Worm (Caenorhabditis elegans) whole organism, L3 larva: ENCODE measurements around the gene T04A8.18.

Experiments
- R02D3.7 ChIP-seq: fragments of 150-350 bp; optimal IDR thresholded peaks from 2 replicates; lab custom pipeline; 2014; ENCODE audit warnings: missing biosample characterization, missing genetic modification characterization
- ZK546.5 ChIP-seq: sonication (generic microtip); optimal IDR thresholded peaks from 2 replicates; lab custom pipeline; 2017; ENCODE audit warnings: missing biosample characterization, missing genetic modification characterization
- ama-1 ChIP-seq: fragments of 150-350 bp; optimal IDR thresholded peaks from 2 replicates; lab custom pipeline; 2018
- ceh-16 ChIP-seq: sonication (generic microtip); optimal IDR thresholded peaks from 2 replicates; lab custom pipeline; 2017; ENCODE audit warnings: missing biosample characterization, missing genetic modification characterization
- ceh-28 ChIP-seq: fragments of 150-350 bp; optimal IDR thresholded peaks from 2 replicates; lab custom pipeline; 2014; ENCODE audit warnings: missing biosample characterization, missing genetic modification reagents, missing genetic modification characterization
- ceh-82 ChIP-seq: fragments of 150-350 bp; optimal IDR thresholded peaks from 2 replicates; lab custom pipeline; 2014; ENCODE audit warnings: missing biosample characterization, missing genetic modification characterization
- daf-12 ChIP-seq: fragments of 150-350 bp; optimal IDR thresholded peaks from 2 replicates; lab custom pipeline; 2014; ENCODE audit warnings: missing biosample characterization, missing genetic modification reagents, missing genetic modification characterization
- egl-27 ChIP-seq: sonication (generic microtip); optimal IDR thresholded peaks from 4 replicates; lab custom pipeline; 2017; ENCODE audit warnings: missing biosample characterization, missing genetic modification reagents, missing genetic modification characterization
- egl-5 ChIP-seq: fragments of 150-350 bp; optimal IDR thresholded peaks from 2 replicates; lab custom pipeline; 2017; ENCODE audit warnings: missing biosample characterization, missing genetic modification reagents, missing genetic modification characterization, inconsistent platforms
- elt-1 ChIP-seq: fragments of 150-350 bp; optimal IDR thresholded peaks from 2 replicates; lab custom pipeline; 2014; ENCODE audit warnings: missing biosample characterization, missing genetic modification characterization
- elt-2 ChIP-seq: sonication (generic microtip); optimal IDR thresholded peaks from 2 replicates; lab custom pipeline; 2016; ENCODE audit warnings: missing genetic modification reagents, mild to moderate bottlenecking, missing genetic modification characterization, missing compliant biosample characterization
- elt-3 ChIP-seq, 3 experiments: fragments of 150-350 bp in 1 of 3; sonication (generic microtip) in 2 of 3; optimal IDR thresholded peaks; 2 replicates in 2 of 3; 4 replicates in 1 of 3; lab custom pipeline; 2014 to 2017; ENCODE audit warnings: missing biosample characterization in 3 of 3, missing genetic modification characterization in 3 of 3
- eor-1 ChIP-seq, 2 experiments: fragments of 150-350 bp; optimal IDR thresholded peaks; 2 replicates each; lab custom pipeline; 2014 to 2018; ENCODE audit warnings: missing biosample characterization in 2 of 2, missing genetic modification characterization in 2 of 2
- fkh-10 ChIP-seq: sonication (generic microtip); optimal IDR thresholded peaks from 2 replicates; lab custom pipeline; 2017; ENCODE audit warnings: missing biosample characterization, missing genetic modification reagents, missing genetic modification characterization
- fkh-2 ChIP-seq: fragments of 150-350 bp; optimal IDR thresholded peaks from 2 replicates; lab custom pipeline; 2014; ENCODE audit warnings: missing biosample characterization, missing genetic modification reagents, missing genetic modification characterization
- fos-1 ChIP-seq: fragments of 150-350 bp; optimal IDR thresholded peaks from 2 replicates; lab custom pipeline; 2014; ENCODE audit warnings: missing biosample characterization, missing genetic modification characterization
- jun-1 ChIP-seq: fragments of 150-350 bp; optimal IDR thresholded peaks from 2 replicates; lab custom pipeline; 2014; ENCODE audit warnings: missing biosample characterization, missing genetic modification reagents, missing genetic modification characterization
- lin-15B ChIP-seq: fragments of 150-350 bp; optimal IDR thresholded peaks from 2 replicates; lab custom pipeline; 2014; ENCODE audit warnings: missing biosample characterization, missing genetic modification characterization
- lin-39 ChIP-seq: fragments of 150-350 bp; optimal IDR thresholded peaks from 2 replicates; lab custom pipeline; 2018; ENCODE audit warnings: missing biosample characterization, missing genetic modification reagents, missing genetic modification characterization
- lsy-12 ChIP-seq: sonication (generic microtip); optimal IDR thresholded peaks from 2 replicates; lab custom pipeline; 2016; ENCODE audit warnings: mild to moderate bottlenecking, missing genetic modification characterization, missing compliant biosample characterization
- mdl-1 ChIP-seq: fragments of 150-350 bp; optimal IDR thresholded peaks from 2 replicates; lab custom pipeline; 2014; ENCODE audit warnings: missing biosample characterization, missing genetic modification characterization
- nfya-1 ChIP-seq: sonication (generic microtip); optimal IDR thresholded peaks from 2 replicates; lab custom pipeline; 2017; ENCODE audit warnings: missing genetic modification characterization, mild to moderate bottlenecking, missing compliant biosample characterization, antibody characterized with exemption, moderate library complexity; ENCODE audit not compliant: insufficient read depth
- nhr-12 ChIP-seq: fragments of 150-350 bp; optimal IDR thresholded peaks from 2 replicates; lab custom pipeline; 2014; ENCODE audit warnings: missing biosample characterization, missing genetic modification characterization
- nhr-23 ChIP-seq: fragments of 150-350 bp; optimal IDR thresholded peaks from 2 replicates; lab custom pipeline; 2014; ENCODE audit warnings: missing biosample characterization, missing genetic modification reagents, missing genetic modification characterization
- nhr-237 ChIP-seq: fragments of 150-350 bp; optimal IDR thresholded peaks from 2 replicates; lab custom pipeline; 2014; ENCODE audit warnings: missing biosample characterization, missing genetic modification characterization
- nhr-25 ChIP-seq: sonication (generic microtip); optimal IDR thresholded peaks from 2 replicates; lab custom pipeline; 2017; ENCODE audit warnings: missing biosample characterization, missing genetic modification characterization
- nhr-28 ChIP-seq: fragments of 150-350 bp; optimal IDR thresholded peaks from 2 replicates; lab custom pipeline; 2014; ENCODE audit warnings: missing biosample characterization, missing genetic modification characterization
- nhr-43 ChIP-seq: sonication (generic microtip); optimal IDR thresholded peaks from 2 replicates; lab custom pipeline; 2016; ENCODE audit warnings: mild to moderate bottlenecking, missing genetic modification characterization, missing compliant biosample characterization; ENCODE audit not compliant: poor library complexity, severe bottlenecking
- nhr-76 ChIP-seq: fragments of 150-350 bp; sonication (generic microtip); optimal IDR thresholded peaks from 5 replicates; lab custom pipeline; 2014; ENCODE audit warnings: missing biosample characterization, missing genetic modification characterization
- nhr-77 ChIP-seq: fragments of 150-350 bp; optimal IDR thresholded peaks from 2 replicates; lab custom pipeline; 2014; ENCODE audit warnings: missing biosample characterization, missing genetic modification characterization
- pha-4 ChIP-seq: fragments of 150-350 bp; optimal IDR thresholded peaks from 2 replicates; lab custom pipeline; 2014; ENCODE audit warnings: missing biosample characterization, missing genetic modification reagents, missing genetic modification characterization
- pqm-1 ChIP-seq: fragments of 150-350 bp; optimal IDR thresholded peaks from 2 replicates; lab custom pipeline; 2017; ENCODE audit warnings: missing biosample characterization, missing genetic modification characterization, inconsistent platforms
- skn-1 ChIP-seq: fragments of 150-350 bp; optimal IDR thresholded peaks from 2 replicates; lab custom pipeline; 2014; ENCODE audit warnings: missing biosample characterization, missing genetic modification characterization
- snpc-4 ChIP-seq: fragments of 150-350 bp; optimal IDR thresholded peaks from 2 replicates; lab custom pipeline; 2014; ENCODE audit warnings: missing biosample characterization, missing genetic modification characterization
- tbx-2 ChIP-seq: sonication (generic microtip); optimal IDR thresholded peaks from 2 replicates; lab custom pipeline; 2016; ENCODE audit warnings: mild to moderate bottlenecking, missing genetic modification characterization, missing compliant biosample characterization
- unc-39 ChIP-seq: sonication (generic microtip); optimal IDR thresholded peaks from 4 replicates; lab custom pipeline; 2017; ENCODE audit warnings: missing biosample characterization, missing genetic modification characterization
- zag-1 ChIP-seq: fragments of 150-350 bp; optimal IDR thresholded peaks from 2 replicates; lab custom pipeline; 2014; ENCODE audit warnings: missing biosample characterization, missing genetic modification characterization
- ztf-11 ChIP-seq: fragments of 150-350 bp; optimal IDR thresholded peaks from 2 replicates; lab custom pipeline; 2014; ENCODE audit warnings: missing biosample characterization, missing genetic modification characterization
- ztf-4 ChIP-seq: fragments of 150-350 bp; optimal IDR thresholded peaks from 2 replicates; lab custom pipeline; 2014; ENCODE audit warnings: missing biosample characterization, missing genetic modification characterization

The T04A8.18 gene

ce11 chrIII:4679963-4680484 lies 29.0 kb upstream of the T04A8.18 start, which contains the start of gene srg-11:
Gene srg-11, plus strand, starts transcription at chrIII:4680013.
- TF ChIP-seq pha-4 (tag; lab: Kevin White, UChicago) (no peak), zag-1 (no peak), ZK546.5 (tag; lab: Kevin White, UChicago) (no peak), daf-12 (tag; lab: Kevin White, UChicago) (no peak), tbx-2 (tag; lab: Kevin White, UChicago) (no peak), eor-1 (tag; optimal IDR thresholded peaks at IDR 0.05; lab: Kevin White, UChicago) (no peak), ama-1 (lab: Kevin White, UChicago) (no peak), nfya-1 (tag; lab: Kevin White, UChicago) (no peak), nhr-77 (tag; lab: Kevin White, UChicago) (no peak), unc-39 (tag; lab: Kevin White, UChicago) (no peak), nhr-23 (tag; lab: Kevin White, UChicago) (no peak), elt-2 (tag; lab: Kevin White, UChicago) (no peak), lsy-12 (tag; lab: Kevin White, UChicago) (no peak), nhr-237 (tag; lab: Kevin White, UChicago) (no peak), jun-1 (tag; lab: Kevin White, UChicago) (no peak), egl-5 (tag; lab: Kevin White, UChicago) (no peak), ztf-11 (tag; lab: Kevin White, UChicago) (no peak)

- TF ChIP-seq daf-12 (tag; lab: Kevin White, UChicago) = no peak
- no peak for TF ChIP-seq tbx-2 (tag; lab: Kevin White, UChicago)
- no peak for TF ChIP-seq ama-1 (lab: Kevin White, UChicago)
- no peak for TF ChIP-seq fkh-2 (tag; lab: Kevin White, UChicago)
- TF ChIP-seq pha-4 (tag; lab: Kevin White, UChicago) = no peak
- no peak for TF ChIP-seq nhr-77 (tag; lab: Kevin White, UChicago)
Observed at ce11 chrIII:4687134-4687533, 21.9 kb upstream of the T04A8.18 start.

ce11 chrIII:4688356-4688755 lies 20.7 kb upstream of the T04A8.18 start, which contains the start of gene tag-243:
Gene tag-243, minus strand, starts transcription at chrIII:4688456.
- TF ChIP-seq pha-4 (tag; lab: Kevin White, UChicago) = peak; percentile 19
- no peak for TF ChIP-seq fkh-2 (tag; lab: Kevin White, UChicago)

DNA sequence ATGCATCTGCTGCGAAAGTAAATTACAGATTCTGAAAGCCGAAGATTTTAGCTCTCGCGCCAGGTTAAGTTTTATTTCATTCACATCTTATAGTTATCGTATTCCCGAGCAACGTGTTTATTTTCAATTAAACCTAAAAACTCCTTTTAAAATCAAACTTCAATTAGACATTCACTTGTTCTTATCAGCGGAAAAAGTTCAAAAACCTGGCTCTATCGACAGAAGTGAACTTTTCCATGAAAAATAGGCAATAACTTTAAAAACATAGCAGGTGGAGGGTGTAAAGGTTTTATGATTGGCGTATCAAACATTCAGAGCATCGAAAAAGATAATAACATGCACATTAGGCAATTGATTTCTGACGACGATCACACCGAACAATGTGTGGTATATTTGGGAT lies 20.0 kb upstream of the T04A8.18 start, which contains the start of gene ppat-1:
TSS of gene ppat-1 (plus strand) at position 316 of the 400 bp plus-strand sequence.
- TF ChIP-seq elt-2 (tag; lab: Kevin White, UChicago) (peak; percentile 41), lsy-12 (tag; lab: Kevin White, UChicago) (no peak), tbx-2 (tag; lab: Kevin White, UChicago) (no peak)

- peak in 1 of 3 experiments; percentile 65 for TF ChIP-seq elt-3 (tag; optimal IDR thresholded peaks at IDR 0.05; lab: Kevin White, UChicago)
- peak; percentile 79 for TF ChIP-seq skn-1 (tag; lab: Kevin White, UChicago)
- TF ChIP-seq elt-2 (tag; lab: Kevin White, UChicago) = peak; percentile 52
- TF ChIP-seq fos-1 (tag; lab: Kevin White, UChicago) = no peak
- TF ChIP-seq jun-1 (tag; lab: Kevin White, UChicago) = peak; percentile 56
- peak; percentile 89 for TF ChIP-seq lin-39
- TF ChIP-seq snpc-4 (tag; lab: Kevin White, UChicago) = no peak
- peak; percentile 81 for TF ChIP-seq pha-4 (tag; lab: Kevin White, UChicago)
- no peak for TF ChIP-seq nhr-77 (tag; lab: Kevin White, UChicago)
- peak; percentile 66 for TF ChIP-seq nhr-25 (tag; lab: Kevin White, UChicago)
- TF ChIP-seq egl-27 = peak; percentile 60
- peak; percentile 26 for TF ChIP-seq mdl-1
- TF ChIP-seq nhr-43 = peak; percentile 90
- TF ChIP-seq nhr-28 (tag; lab: Kevin White, UChicago) = no peak
- TF ChIP-seq zag-1 = no peak
- TF ChIP-seq elt-1 (tag; lab: Kevin White, UChicago) = no peak
- peak; percentile 42 for TF ChIP-seq ama-1 (lab: Kevin White, UChicago)
- TF ChIP-seq nhr-12 = no peak
- TF ChIP-seq nhr-23 (tag; lab: Kevin White, UChicago) = no peak
- TF ChIP-seq unc-39 (tag; lab: Kevin White, UChicago) = no peak
- peak; percentile 43 for TF ChIP-seq lsy-12 (tag; lab: Kevin White, UChicago)
- peak; percentile 20 for TF ChIP-seq nhr-76 (tag; lab: Kevin White, UChicago)
- TF ChIP-seq pqm-1 = peak; percentile 38
- no peak for TF ChIP-seq ceh-28 (tag; lab: Kevin White, UChicago)
- TF ChIP-seq fkh-10 (GFP tag; lab: Kevin White, UChicago) = no peak
- TF ChIP-seq ztf-11 (tag; lab: Kevin White, UChicago) = no peak
- TF ChIP-seq ZK546.5 (tag; lab: Kevin White, UChicago) = no peak
- peak; percentile 57 for TF ChIP-seq tbx-2 (tag; lab: Kevin White, UChicago)
- peak; percentile 28 for TF ChIP-seq lin-15B (tag; lab: Kevin White, UChicago)
- TF ChIP-seq nfya-1 (tag; lab: Kevin White, UChicago) = peak; percentile 73
- TF ChIP-seq ztf-4 = peak; percentile 40
- no peak for TF ChIP-seq R02D3.7
- peak; percentile 29 for TF ChIP-seq egl-5 (tag; lab: Kevin White, UChicago)
- no peak for TF ChIP-seq ceh-82 (tag; lab: Kevin White, UChicago)
- TF ChIP-seq ceh-16 (tag; lab: Kevin White, UChicago) = no peak
Observed at ce11 chrIII:4689595-4689994, 19.4 kb upstream of the T04A8.18 start.
